Worm (Caenorhabditis elegans) whole organism, L4/young adult: ENCODE measurements around the gene inf-1.

Source experiments
- W03F9.2 ChIP-seq: fragments of 150-350 bp; optimal IDR thresholded peaks from 2 replicates; lab custom pipeline; 2014; ENCODE audit warnings: missing biosample characterization, missing genetic modification characterization
- dao-5 ChIP-seq: sonication (generic microtip); optimal IDR thresholded peaks from 2 replicates; lab custom pipeline; 2016; ENCODE audit warnings: missing genotype, missing genetic modification characterization, moderate library complexity, missing compliant biosample characterization
- him-1 ChIP-seq: sonication (generic microtip); optimal IDR thresholded peaks from 2 replicates; lab custom pipeline; 2016; ENCODE audit warnings: missing genotype, missing genetic modification reagents, missing genetic modification characterization, missing compliant biosample characterization

The inf-1 gene

DNA sequence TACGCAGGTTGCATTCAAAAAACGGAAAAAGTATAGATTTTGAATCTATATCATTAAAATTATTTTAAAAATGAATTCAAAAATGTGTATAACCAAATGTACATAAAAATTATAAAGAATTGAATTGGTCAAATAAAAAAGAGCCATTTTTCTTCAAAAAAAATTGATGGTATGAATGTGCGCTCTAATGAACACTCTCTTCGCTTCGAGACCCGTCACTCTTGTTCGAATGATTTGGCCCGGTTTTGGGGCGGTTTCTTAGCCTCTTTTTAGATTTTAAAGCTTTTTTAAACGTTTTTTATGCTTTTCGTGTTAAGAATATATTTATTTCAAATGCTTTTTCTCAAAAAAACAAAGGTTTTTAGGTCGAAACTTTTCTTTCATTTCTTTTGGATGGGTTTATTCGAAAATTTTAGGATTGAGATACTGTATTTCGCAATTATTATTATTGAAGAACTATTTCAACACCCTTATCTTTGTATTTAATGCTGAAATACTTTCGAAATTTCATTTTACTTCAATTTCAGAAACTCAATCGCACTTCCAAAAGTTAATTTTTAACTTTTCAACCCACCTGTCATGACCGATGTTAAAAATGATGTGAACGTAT lies at the start of gene inf-1:
Gene inf-1 (plus strand): TSS at position 577 of the 610 bp plus-strand sequence.
- TF ChIP-seq W03F9.2 (tag; lab: Kevin White, UChicago), result peak; percentile 77
- TF ChIP-seq him-1 (tag; lab: Kevin White, UChicago), result no peak
- TF ChIP-seq dao-5 (tag; lab: Kevin White, UChicago), result no peak

DNA sequence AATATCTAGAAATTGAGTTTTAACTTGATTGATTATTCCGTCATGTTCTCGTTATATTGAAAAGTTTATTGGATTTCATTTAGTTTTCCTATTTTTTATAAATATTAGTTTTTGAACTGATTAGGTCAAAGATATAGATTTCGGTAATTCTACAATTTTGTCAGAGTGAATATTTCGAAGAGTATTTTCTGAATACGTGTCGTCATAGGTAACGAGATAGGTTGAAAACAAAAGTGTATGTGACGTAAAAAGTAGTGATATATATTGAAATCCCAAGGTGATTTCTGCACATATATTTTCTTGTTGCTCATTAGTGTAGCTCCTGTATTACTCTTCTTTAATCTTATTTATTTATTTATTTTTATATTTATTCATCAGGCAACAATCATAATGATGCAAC lies 49.1 kb upstream of the inf-1 start, which contains the start of gene K04C2.7:
Gene K04C2.7 (plus strand): TSS at position 301 of the 400 bp plus-strand sequence.
- TF ChIP-seq him-1 (tag; lab: Kevin White, UChicago) (no peak), dao-5 (tag; lab: Kevin White, UChicago) (no peak), W03F9.2 (tag; lab: Kevin White, UChicago) (no peak)

DNA sequence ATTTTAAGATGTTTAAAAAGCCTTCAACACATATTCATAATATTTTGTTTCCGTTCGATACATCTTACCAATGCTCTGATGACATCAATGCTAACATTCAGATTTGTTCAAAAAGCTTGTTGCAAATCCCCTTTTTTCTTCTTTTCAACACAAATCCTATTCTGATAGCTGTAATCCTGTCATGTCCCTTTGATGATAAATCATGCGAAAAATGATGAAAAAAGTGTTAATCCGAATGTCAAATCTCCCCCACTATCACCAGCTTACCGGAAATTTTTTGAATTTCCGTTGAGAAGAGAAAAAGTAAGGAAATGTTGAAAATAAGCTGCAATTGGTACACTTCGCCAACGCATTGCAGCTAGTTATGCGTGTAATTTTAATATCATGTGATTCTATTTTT lies 48.2 kb upstream of the inf-1 start:
- TF ChIP-seq dao-5 (tag; lab: Kevin White, UChicago) (no peak), him-1 (tag; lab: Kevin White, UChicago) (no peak), W03F9.2 (tag; lab: Kevin White, UChicago) (no peak)

DNA sequence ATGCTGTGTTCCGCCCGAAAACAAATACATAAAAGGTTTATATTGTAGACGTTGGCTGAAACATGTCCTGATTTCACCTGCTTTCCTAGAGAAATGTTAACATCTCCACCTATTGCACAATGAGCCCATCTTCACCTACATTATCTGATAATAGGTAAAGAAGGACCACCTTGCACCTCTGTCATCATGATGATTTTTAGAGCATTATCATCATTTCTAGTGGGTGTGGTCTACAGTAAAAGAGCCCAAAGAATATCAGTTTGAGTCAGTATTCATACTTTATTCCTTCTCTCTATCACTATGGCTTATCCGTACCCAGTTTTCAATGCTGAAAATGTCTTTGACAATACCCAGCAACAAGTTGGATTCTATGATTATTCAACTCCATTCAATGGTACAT lies 45.7 kb upstream of the inf-1 start, which contains the start of gene med-2:
Gene med-2 (plus strand): TSS at position 301 of the 400 bp plus-strand sequence.
- TF ChIP-seq W03F9.2 (tag; lab: Kevin White, UChicago), result no peak
- no peak for TF ChIP-seq dao-5 (tag; lab: Kevin White, UChicago)
- no peak for TF ChIP-seq him-1 (tag; lab: Kevin White, UChicago)

DNA sequence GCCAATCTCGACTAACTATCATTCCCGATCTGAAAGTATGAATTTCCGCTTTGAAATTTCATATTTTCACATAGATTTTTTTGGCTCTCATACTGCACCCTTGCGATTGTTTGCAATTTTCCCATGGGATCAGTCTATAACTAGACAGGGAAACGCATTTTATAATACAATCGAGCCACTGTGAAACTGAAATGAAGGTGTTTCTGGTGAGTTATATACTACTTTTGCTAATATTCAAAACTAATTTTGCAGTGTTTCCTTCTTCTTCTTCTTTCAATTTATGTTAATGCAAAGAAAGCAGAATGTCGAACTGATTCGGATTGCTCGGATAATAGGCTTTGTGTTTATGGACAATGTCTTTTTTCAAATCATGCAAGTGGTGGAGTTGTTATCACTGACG lies 44.0 kb upstream of the inf-1 start:
- TF ChIP-seq dao-5 (tag; lab: Kevin White, UChicago) (no peak), him-1 (tag; lab: Kevin White, UChicago) (no peak), W03F9.2 (tag; lab: Kevin White, UChicago) (no peak)

DNA sequence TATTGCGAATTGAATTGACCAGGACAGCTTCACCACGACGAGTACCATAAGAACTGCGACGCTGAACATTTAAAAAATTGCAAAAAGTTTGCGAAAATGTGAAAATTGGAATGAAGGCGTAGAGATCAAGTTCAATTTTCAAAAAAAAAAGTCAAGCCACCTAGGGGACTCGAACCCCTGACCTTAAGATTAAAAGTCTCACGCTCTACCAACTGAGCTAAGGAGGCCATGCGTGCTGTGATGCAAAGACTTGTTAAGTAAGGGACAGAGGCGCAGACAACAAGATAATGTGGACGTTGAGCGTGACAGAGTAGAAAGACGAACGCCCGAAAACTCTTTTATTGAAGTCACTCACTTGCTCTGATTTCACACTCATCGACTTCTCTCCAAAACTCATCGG lies 42.4 kb upstream of the inf-1 start:
- TF ChIP-seq W03F9.2 (tag; lab: Kevin White, UChicago) (peak; percentile 61), him-1 (tag; lab: Kevin White, UChicago) (peak; percentile 51), dao-5 (tag; lab: Kevin White, UChicago) (peak; percentile 53)

DNA sequence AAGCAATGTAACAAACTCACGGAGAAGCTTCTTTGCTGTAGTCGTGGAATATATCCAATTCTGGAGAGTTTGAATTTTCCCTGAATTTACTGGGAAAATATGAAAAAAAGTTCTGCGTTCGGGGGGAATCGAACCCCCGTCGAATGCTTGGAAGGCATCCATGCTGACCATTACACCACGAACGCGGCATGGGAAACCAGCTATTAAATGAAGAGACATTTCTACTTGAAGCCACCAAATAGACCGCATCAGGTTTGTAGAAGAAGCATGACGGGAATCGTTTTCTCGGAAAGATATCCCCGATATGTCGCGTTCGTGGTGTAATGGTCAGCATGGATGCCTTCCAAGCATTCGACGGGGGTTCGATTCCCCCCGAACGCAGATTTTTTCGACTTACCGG lies 41.4 kb upstream of the inf-1 start:
- TF ChIP-seq dao-5 (tag; lab: Kevin White, UChicago) (peak; percentile 79), him-1 (tag; lab: Kevin White, UChicago) (no peak)

DNA sequence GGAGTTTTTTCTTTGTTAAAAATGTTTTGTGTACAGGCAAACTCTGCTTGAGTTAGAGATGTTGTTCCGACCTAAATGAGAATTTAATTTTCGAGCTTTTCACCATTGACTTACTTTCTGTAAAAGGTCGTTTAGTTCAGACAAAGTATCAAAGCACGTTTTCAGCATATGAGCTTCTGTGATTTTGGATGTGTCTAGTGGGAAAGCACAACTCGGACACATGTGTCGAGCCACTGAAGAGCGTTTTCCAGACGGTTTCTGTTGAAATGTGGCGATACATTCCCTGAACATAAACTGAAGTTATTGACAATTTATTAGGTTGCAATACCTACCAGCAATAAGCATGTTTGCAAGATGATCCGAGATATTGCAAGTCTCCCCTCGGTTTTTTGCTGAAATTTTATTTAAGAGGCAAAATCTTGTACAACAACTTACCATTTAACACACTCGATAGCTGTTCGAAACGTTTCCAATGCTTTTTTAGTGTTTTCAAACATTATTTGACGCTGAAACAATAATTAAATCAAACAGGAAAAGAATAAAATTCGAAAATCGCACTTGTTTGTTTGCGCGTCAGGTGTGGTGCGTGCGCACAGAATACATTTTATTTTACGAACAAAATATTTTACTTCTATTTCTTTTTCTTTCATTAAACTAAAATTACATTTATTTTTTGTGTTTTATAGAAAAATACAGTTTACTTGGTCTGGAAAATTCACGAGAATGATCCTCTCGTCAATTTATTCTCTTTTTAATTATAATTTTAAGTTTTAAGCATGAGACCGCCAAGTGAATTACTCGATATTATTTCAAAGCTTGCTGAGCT lies 40.7 kb upstream of the inf-1 start, which contains the start of the genes brd-1 and K04C2.2:
Gene brd-1 (minus strand): TSS at position 506 of the 826 bp plus-strand sequence.
Gene K04C2.2 (plus strand): TSS at position 776 of the 826 bp plus-strand sequence.
- TF ChIP-seq W03F9.2 (tag; lab: Kevin White, UChicago), result no peak
- TF ChIP-seq him-1 (tag; lab: Kevin White, UChicago), result no peak
- no peak for TF ChIP-seq dao-5 (tag; lab: Kevin White, UChicago)

DNA sequence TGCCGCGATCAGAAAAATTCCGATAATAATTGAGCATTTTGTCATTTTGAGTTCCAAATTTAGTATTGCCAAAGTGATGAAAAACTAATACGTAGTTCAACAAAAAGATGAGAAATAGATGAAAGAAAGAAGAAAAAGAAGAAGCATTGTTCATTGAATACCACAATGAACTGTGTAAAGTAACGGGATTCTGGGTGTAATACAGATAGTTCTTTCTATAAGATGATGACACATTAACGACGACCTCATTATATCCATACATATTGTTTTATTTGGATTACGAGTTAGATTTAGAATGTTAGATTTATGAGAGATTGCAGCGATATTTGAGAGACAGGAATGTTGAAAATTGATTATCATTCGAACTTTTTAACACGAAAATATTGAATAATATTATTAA lies 38.4 kb upstream of the inf-1 start, which contains the start of gene K04C2.5:
Gene K04C2.5 (minus strand): TSS at position 101 of the 400 bp plus-strand sequence.
- TF ChIP-seq him-1 (tag; lab: Kevin White, UChicago) (no peak), W03F9.2 (tag; lab: Kevin White, UChicago) (no peak), dao-5 (tag; lab: Kevin White, UChicago) (no peak)

DNA sequence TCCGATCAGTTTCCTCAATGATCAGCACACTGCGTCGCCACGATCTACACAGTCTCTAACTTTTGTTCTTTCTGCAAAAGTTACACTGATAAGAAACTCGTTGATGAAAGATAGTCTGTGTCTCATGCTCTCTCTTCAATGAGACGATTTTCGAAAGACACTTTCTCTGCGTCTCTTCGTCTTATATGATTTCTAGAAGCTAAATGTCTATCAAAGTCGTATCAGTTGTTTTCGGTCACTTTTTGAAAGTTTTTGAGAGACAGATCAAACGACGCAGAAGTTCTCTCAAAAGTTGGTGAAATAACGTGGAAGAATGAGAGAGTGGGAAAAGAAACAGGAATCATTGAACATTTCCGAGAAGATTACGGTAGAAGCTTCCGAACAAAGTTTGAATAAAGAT lies 34.8 kb upstream of the inf-1 start:
- no peak for TF ChIP-seq dao-5 (tag; lab: Kevin White, UChicago)
- TF ChIP-seq him-1 (tag; lab: Kevin White, UChicago), result no peak
- TF ChIP-seq W03F9.2 (tag; lab: Kevin White, UChicago), result peak; percentile 2

DNA sequence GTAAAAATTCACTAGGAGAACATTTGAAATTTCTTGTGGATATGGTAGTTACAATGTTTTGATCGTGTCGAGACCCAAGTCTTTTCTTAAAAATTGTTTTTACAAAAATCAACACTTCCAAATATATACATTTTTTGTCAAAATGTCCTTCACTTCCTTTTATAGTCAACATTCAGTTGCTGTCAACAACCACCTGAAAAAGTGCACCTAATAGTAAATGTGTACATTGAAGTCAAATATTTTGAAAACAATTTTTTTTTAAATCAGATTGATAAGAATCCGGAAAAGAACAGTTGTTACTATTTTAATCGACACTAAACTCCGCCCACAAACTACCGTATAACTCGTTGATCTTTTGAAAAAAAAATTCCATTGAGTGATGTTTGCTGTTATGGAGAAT lies 34.3 kb upstream of the inf-1 start:
- TF ChIP-seq W03F9.2 (tag; lab: Kevin White, UChicago) (no peak), him-1 (tag; lab: Kevin White, UChicago) (no peak), dao-5 (tag; lab: Kevin White, UChicago) (no peak)

DNA sequence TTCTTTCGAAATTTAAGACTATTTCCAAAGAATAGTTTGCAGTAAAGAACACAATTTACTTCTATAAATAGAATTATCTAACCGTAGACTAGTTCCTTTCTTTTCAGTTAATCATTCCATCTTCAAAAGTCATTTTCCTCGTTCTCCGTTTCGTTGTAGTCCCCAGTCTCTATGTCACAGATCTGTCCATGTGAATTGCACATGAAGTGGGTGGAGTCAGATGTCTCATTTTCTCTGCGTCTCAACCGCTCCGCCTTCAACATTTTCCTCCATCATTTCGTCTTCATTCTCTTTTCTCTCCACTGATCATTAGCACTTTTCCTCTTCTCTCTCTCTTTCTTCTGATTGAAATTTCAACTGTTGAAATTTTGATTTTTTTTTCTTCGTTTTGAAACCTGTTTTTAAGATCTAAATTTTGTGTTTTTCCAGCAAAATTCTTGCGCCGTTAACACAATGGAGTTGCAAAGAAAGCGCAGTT lies 32.3 kb upstream of the inf-1 start, which contains the start of gene T07E3.4:
Gene T07E3.4 (plus strand): TSS at position 428 of the 478 bp plus-strand sequence.
- peak; percentile 58 for TF ChIP-seq W03F9.2 (tag; lab: Kevin White, UChicago)
- TF ChIP-seq dao-5 (tag; lab: Kevin White, UChicago), result no peak

DNA sequence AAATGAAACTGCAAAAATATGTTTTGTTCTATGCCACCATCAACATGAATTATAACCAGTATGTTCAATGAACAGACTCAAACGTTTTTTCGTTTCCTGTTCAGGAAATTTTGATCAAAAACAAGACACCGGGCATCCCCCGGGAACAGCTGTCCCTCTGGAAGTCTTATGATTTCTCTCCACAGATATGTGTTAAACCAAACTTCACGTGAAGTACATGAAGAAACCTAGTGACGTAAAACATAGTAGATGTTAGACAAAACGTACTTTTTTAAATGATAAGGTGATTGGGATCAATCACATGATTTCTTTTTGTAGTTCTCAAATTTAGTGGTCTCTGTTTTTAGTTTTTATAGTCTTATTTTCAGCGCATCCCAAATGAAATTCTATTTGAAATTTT lies 31.4 kb upstream of the inf-1 start:
- no peak for TF ChIP-seq him-1 (tag; lab: Kevin White, UChicago)
